Fruit fly (Drosophila melanogaster) whole organism, pupa: Measurements from ENCODE around the gene CSN3.

Source experiments
- CG10348 ChIP-seq: fragments of 200-800 bp; sonication (Bioruptor generic); IDR thresholded peaks from 2 replicates; pipeline ENCODE4 v1.3.6; 2022; ENCODE audit warnings: missing biosample characterization, missing genetic modification characterization
- CG12605 ChIP-seq: fragments of 200-800 bp; sonication (Bioruptor generic); IDR thresholded peaks from 2 replicates; pipeline ENCODE4 v1.3.6; 2022; ENCODE audit warnings: missing biosample characterization, missing genetic modification characterization
- CG13204 ChIP-seq: fragments of 200-800 bp; sonication (Bioruptor generic); optimal IDR thresholded peaks from 2 replicates; lab custom pipeline; 2018; ENCODE audit warnings: missing biosample characterization, mild to moderate bottlenecking, missing genetic modification characterization, moderate library complexity
- CG14655 ChIP-seq: fragments of 200-800 bp; sonication (Bioruptor generic); optimal IDR thresholded peaks from 3 replicates; lab custom pipeline; 2017; ENCODE audit warnings: mild to moderate bottlenecking, missing biosample characterization, missing genetic modification reagents, missing genetic modification characterization
- CG15710 ChIP-seq: fragments of 200-800 bp; sonication (Bioruptor generic); optimal IDR thresholded peaks from 2 replicates; lab custom pipeline; 2018; ENCODE audit warnings: missing biosample characterization, mild to moderate bottlenecking, missing genetic modification characterization, moderate library complexity
- CG17806 ChIP-seq: fragments of 200-800 bp; sonication (Bioruptor generic); optimal IDR thresholded peaks from 2 replicates; lab custom pipeline; 2018; ENCODE audit warnings: missing biosample characterization, mild to moderate bottlenecking, missing genetic modification characterization, moderate library complexity
- CG32121 ChIP-seq: fragments of 200-800 bp; sonication (Bioruptor generic); IDR thresholded peaks from 2 replicates; pipeline ENCODE4 v1.3.6; 2022; ENCODE audit warnings: missing biosample characterization, missing genetic modification characterization
- CG34367 ChIP-seq: fragments of 200-800 bp; sonication (Bioruptor generic); optimal IDR thresholded peaks from 2 replicates; lab custom pipeline; 2018; ENCODE audit warnings: missing biosample characterization, mild to moderate bottlenecking, missing genetic modification characterization
- CG4496 ChIP-seq: fragments of 200-800 bp; sonication (Bioruptor generic); IDR thresholded peaks from 3 replicates; pipeline ENCODE4 v1.3.6; 2022; ENCODE audit warnings: missing biosample characterization, missing genetic modification characterization
- CG8159 ChIP-seq: fragments of 200-800 bp; sonication (Bioruptor generic); optimal IDR thresholded peaks from 3 replicates; lab custom pipeline; 2018; ENCODE audit warnings: missing biosample characterization, mild to moderate bottlenecking, missing genetic modification characterization, moderate library complexity
- CG8301 ChIP-seq: fragments of 200-800 bp; sonication (Bioruptor generic); optimal IDR thresholded peaks from 2 replicates; lab custom pipeline; 2018; ENCODE audit warnings: missing biosample characterization, mild to moderate bottlenecking, missing genetic modification characterization
- CG9948 ChIP-seq: fragments of 200-800 bp; sonication (Bioruptor generic); optimal IDR thresholded peaks from 2 replicates; lab custom pipeline; 2018; ENCODE audit warnings: missing biosample characterization, mild to moderate bottlenecking, missing genetic modification characterization, moderate library complexity
- D1 ChIP-seq: fragments of 200-800 bp; sonication (Bioruptor generic); optimal IDR thresholded peaks from 2 replicates; lab custom pipeline; 2018; ENCODE audit warnings: missing biosample characterization, mild to moderate bottlenecking, missing genetic modification characterization, moderate library complexity
- EcR ChIP-seq: fragments of 200-800 bp; sonication (Bioruptor generic); optimal IDR thresholded peaks from 3 replicates; lab custom pipeline; 2019; ENCODE audit warnings: missing biosample characterization, missing genetic modification characterization, mild to moderate bottlenecking, moderate library complexity, missing genetic modification reagents
- Ets98B ChIP-seq: fragments of 200-800 bp; sonication (Bioruptor generic); IDR thresholded peaks from 2 replicates; pipeline ENCODE4 v1.3.6; 2022; ENCODE audit warnings: missing biosample characterization, missing genetic modification characterization
- Pif1A ChIP-seq: fragments of 200-800 bp; sonication (Bioruptor generic); optimal IDR thresholded peaks from 3 replicates; lab custom pipeline; 2016; ENCODE audit warnings: missing biosample characterization, missing genetic modification characterization
- Pif1B ChIP-seq: fragments of 200-800 bp; sonication (Bioruptor generic); optimal IDR thresholded peaks from 3 replicates; lab custom pipeline; 2016; ENCODE audit warnings: missing biosample characterization, missing genetic modification characterization
- Snoo ChIP-seq: fragments of 200-800 bp; sonication (Bioruptor generic); optimal IDR thresholded peaks from 3 replicates; lab custom pipeline; 2017; ENCODE audit warnings: missing biosample characterization, mild to moderate bottlenecking, missing genetic modification characterization, inconsistent platforms
- fd96Ca ChIP-seq: fragments of 200-800 bp; sonication (Bioruptor generic); IDR thresholded peaks from 3 replicates; pipeline ENCODE4 v1.3.6; 2022; ENCODE audit warnings: missing biosample characterization, missing genetic modification characterization
- gl ChIP-seq: fragments of 200-800 bp; sonication (Bioruptor generic); optimal IDR thresholded peaks from 2 replicates; lab custom pipeline; 2018; ENCODE audit warnings: missing biosample characterization, mild to moderate bottlenecking, missing genetic modification characterization
- rn ChIP-seq: fragments of 200-800 bp; sonication (Bioruptor generic); IDR thresholded peaks from 2 replicates; pipeline ENCODE4 v1.3.6; 2022; ENCODE audit warnings: missing biosample characterization, missing genetic modification characterization

CSN3 gene

DNA sequence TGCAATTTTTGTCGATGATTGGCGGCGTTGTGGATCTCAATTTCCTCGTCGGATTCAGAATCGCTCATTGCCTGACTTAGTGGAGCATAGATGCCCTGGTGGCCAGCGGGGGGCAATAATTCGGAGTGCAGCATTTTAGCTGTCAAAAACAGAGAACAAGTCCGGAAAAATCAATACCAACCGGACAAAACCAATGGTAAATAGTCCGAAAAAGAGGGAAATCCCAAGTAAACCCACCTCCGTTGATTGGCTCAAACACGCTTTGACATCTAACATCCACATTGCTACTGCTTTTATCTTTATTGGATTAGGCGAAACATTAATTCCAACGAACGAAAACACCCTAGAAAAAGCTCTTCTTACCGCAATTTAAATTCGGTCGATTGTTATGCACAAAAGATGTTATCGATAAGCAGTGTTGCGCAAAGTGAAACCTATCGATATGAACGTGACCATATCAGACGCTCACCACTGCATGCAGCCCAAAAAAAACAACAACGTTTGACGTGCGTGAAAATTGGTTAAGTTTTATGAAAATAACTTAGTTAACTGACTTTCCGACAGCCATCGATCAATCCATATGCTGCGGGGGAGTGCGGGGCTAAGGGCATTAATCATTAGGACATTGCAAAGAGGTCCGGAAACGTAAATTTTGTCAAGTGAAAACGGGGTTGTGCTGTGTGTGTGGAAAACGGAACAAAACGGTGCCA is 25.6 kb downstream of the CSN3 start, which contains the start of the genes CG3618 and Pka-R1:
Gene CG3618, minus strand, starts transcription at position 410 of the 710 bp plus-strand sequence.
Gene Pka-R1, plus strand, starts transcription at position 453 of the 710 bp plus-strand sequence.
- no peak for TF ChIP-seq CG32121 (GFP tag; lab: Robert Waterston, UW)
- no peak for TF ChIP-seq Pif1A (GFP tag; lab: Kevin White, UChicago)

DNA sequence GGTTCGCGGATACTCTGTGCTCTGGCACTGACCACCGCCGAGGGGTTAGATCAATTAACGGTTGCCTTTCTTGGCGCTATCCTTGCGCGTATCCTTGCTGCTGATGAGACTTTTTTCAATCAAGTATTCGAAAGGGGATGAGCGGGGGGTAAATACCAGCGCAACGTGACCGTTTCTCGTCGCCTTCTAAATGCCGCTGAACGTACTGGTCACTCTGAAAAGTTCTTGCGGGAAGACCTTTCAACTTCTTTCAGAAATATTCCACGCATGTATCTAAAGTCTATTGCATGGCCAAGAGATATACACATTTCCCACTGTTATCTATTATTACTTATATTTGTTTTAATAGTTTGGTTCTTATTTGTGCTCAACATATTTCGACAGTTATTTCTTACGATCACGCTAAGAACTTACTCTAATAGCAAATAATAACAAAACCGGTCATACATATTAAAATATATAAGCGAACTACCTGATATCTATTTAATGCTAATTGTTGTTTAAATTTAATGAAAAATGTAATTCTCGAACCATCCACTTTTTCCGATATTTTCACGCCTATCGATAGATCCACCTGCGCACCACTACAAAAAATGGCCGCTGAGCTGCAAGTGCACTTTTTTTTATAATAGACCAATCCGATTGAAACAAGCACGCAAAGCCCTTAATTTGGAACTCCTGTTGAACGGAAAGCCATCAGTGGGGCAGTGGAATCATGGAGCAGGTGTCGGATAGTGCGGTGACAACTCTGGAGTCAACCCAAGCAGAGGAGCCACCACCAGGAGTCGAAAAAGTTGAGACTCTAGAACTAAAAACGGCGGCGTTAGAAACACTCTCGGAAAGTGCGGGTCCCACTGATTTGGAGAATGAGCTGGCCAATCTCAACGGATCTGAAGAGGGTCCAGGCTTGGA is 32.0 kb downstream of the CSN3 start, which contains the start of the genes CG3634 and HIPP1:
Gene CG3634, minus strand, starts transcription at position 185 of the 912 bp plus-strand sequence.
Gene HIPP1, plus strand, starts transcription at position 582 of the 912 bp plus-strand sequence.
- TF ChIP-seq CG10348 (GFP tag; lab: Robert Waterston, UW) (no peak), CG4496 (GFP tag; lab: Robert Waterston, UW) (0 out of 3 replicates have a peak, but pooled peaks have one; percentile 25)

DNA sequence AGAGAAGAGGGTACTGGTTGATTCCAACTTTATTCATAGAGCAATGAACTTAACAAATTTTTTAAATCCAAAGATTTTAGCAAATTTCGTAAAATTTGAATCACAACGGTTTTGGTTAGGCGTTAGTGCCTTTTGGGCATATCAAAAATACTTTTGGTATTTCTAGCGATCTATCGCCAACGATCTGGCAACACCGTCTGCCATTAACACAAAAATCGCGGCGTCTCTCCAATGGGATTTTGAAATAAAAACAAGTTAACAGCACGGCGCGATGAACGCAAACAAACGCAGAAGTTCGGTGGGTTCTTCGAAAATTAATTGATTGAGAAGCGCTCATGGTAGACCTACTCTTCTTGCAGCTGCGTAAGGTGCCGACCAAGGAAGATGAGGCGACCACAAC is 41.2 kb downstream of the CSN3 start, which contains the start of gene Spc105R:
Gene Spc105R, plus strand, starts transcription at position 203 of the 400 bp plus-strand sequence.
- TF ChIP-seq rn (GFP tag; lab: Robert Waterston, UW): no peak
- no peak for TF ChIP-seq Pif1B (GFP tag; lab: Kevin White, UChicago)
- no peak for TF ChIP-seq CG14655 (GFP tag; lab: Kevin White, UChicago)
- no peak for TF ChIP-seq CG4496 (GFP tag; lab: Robert Waterston, UW)
- TF ChIP-seq EcR (GFP tag; lab: Kevin White, UChicago): no peak
- no peak for TF ChIP-seq Snoo (tag; lab: Kevin White, UChicago)
- TF ChIP-seq CG9948 (tag; lab: Kevin White, UChicago): no peak
- TF ChIP-seq CG17806 (tag; lab: Kevin White, UChicago): no peak

DNA sequence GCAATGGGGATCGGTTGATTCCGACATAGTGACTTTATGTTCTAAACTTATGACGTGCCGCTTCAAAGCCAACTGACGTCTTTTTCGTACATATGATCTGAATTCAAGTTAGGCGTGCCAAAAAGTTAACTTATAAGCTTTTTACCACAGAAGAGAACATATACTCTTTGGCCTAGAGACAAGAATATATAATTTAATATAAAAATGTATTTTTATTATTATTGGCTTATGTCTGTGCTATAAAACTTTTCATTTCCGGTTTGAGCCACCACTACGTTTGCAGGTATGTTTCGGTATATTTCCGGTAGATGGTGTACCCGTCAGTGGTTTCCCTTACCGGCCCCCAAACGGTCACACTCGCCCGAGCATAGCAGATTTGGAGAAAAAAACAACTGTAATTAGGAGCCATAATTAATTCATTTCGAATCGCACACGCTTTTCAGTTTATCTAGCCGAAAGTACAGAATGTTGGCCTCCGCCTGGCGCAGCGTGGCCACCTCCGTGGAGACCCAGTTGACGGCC is 43.0 kb downstream of the CSN3 start, which contains the start of the genes CG3698 and tzn:
Gene CG3698, minus strand, starts transcription at position 51 of the 522 bp plus-strand sequence.
Gene tzn, plus strand, starts transcription at position 321 of the 522 bp plus-strand sequence.
- TF ChIP-seq CG17806 (tag; lab: Kevin White, UChicago): no peak
- peak; percentile 89 for TF ChIP-seq CG4496 (GFP tag; lab: Robert Waterston, UW)
- TF ChIP-seq CG32121 (GFP tag; lab: Robert Waterston, UW): peak; percentile 59; the same call in 1 of the 2 replicates
- TF ChIP-seq CG15710: peak; percentile 72
- no peak for TF ChIP-seq CG10348 (GFP tag; lab: Robert Waterston, UW)
- TF ChIP-seq Pif1A (GFP tag; lab: Kevin White, UChicago): no peak
- no peak; the same call in 2 of the 3 replicates for TF ChIP-seq fd96Ca (GFP tag; lab: Robert Waterston, UW)
- peak; percentile 93 for TF ChIP-seq Snoo (tag; lab: Kevin White, UChicago)
- no peak for TF ChIP-seq CG14655 (GFP tag; lab: Kevin White, UChicago)
- no peak for TF ChIP-seq EcR (GFP tag; lab: Kevin White, UChicago)
- TF ChIP-seq Ets98B: peak; percentile 52; the same call in 1 of the 2 replicates
- TF ChIP-seq CG13204 (GFP tag; lab: Kevin White, UChicago): no peak
- peak; percentile 48 for TF ChIP-seq gl (tag; lab: Kevin White, UChicago)
- TF ChIP-seq CG12605: no peak
- peak; percentile 76 for TF ChIP-seq rn (GFP tag; lab: Robert Waterston, UW)
- no peak for TF ChIP-seq D1 (tag; lab: Kevin White, UChicago)
- TF ChIP-seq CG34367 (tag; lab: Kevin White, UChicago): peak; percentile 82
- TF ChIP-seq CG8159 (tag; lab: Kevin White, UChicago): no peak
- TF ChIP-seq CG9948 (tag; lab: Kevin White, UChicago): no peak
- no peak for TF ChIP-seq CG8301 (tag; lab: Kevin White, UChicago)
- TF ChIP-seq Pif1B (GFP tag; lab: Kevin White, UChicago): no peak

DNA sequence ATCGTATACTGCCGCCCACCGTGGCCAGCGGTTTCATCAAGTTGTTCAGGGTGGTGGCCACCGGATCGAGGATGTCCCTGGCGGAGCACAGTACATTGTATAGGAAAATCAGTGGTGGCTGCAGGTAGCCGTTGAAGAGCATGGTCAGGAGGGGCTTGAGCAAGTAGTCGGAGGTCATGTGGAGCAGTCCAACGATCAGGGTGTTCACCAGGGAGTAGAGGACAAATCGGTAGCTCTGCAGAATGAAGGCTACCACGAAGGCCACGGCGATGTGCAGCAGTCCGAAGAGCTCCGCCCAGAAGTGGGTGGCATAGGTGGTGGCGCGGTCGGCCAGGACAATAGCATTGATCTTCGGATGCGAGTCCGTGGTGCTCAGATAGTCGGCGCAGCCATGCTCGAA is 44.0 kb downstream of the CSN3 start:
- TF ChIP-seq CG9948 (tag; lab: Kevin White, UChicago) (no peak), CG13204 (GFP tag; lab: Kevin White, UChicago) (no peak), CG10348 (GFP tag; lab: Robert Waterston, UW) (no peak), CG15710 (no peak), Pif1A (GFP tag; lab: Kevin White, UChicago) (no peak), CG34367 (tag; lab: Kevin White, UChicago) (no peak), CG12605 (no peak), CG17806 (tag; lab: Kevin White, UChicago) (no peak), CG4496 (GFP tag; lab: Robert Waterston, UW) (no peak), gl (tag; lab: Kevin White, UChicago) (no peak), fd96Ca (GFP tag; lab: Robert Waterston, UW) (no peak)
